Fruit fly (Drosophila melanogaster): Measurements from ENCODE around the gene Mst36Fa.

Gene Mst36Fa

DNA sequence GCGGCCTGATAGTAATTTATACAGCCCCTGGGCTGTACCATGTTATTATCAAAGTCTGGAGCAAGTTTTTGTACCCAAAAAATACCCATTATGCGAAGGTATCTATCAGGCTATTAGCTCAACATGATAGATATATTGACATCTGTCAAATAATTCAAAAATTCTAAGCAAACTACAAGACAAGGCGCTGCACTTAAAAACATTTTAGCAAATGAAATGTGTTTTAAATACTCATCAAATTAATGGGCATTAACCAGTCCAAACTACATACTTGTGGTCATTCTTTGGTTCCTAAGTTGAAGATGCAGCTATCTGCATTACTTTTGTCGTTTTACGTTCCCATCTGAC lies 23.5 kb downstream of the Mst36Fa start (continued):
- TF ChIP-seq CG9609 (GFP tag; optimal IDR thresholded peaks at IDR 0.05): no peak
- no peak for TF ChIP-seq CG15514 (GFP tag; optimal IDR thresholded peaks at IDR 0.05)
- no peak for TF ChIP-seq CrebB (tag; optimal IDR thresholded peaks at IDR 0.05)
- no peak for TF ChIP-seq CG9797 (GFP tag; optimal IDR thresholded peaks at IDR 0.05)
- TF ChIP-seq ash1 (GFP tag; optimal IDR thresholded peaks at IDR 0.05): no peak
- TF ChIP-seq lov (optimal IDR thresholded peaks at IDR 0.05): no peak
- TF ChIP-seq lov (GFP tag; IDR thresholded peaks at IDR 0.05): peak; percentile 94
- TF ChIP-seq CG7745 (tag; optimal IDR thresholded peaks at IDR 0.05): no peak
- TF ChIP-seq twi (tag; optimal IDR thresholded peaks at IDR 0.05): peak; percentile 61
- TF ChIP-seq CG1647 (GFP tag; optimal IDR thresholded peaks at IDR 0.05): peak; percentile 78
- TF ChIP-seq CG6791 (GFP tag; IDR thresholded peaks at IDR 0.05; ENCODE audit: partially characterized antibody): no peak
- peak; percentile 52; the same call in 2 of the 3 replicates for TF ChIP-seq ase (GFP tag; IDR thresholded peaks at IDR 0.05)
- peak; percentile 31; the same call in 1 of the 2 replicates for TF ChIP-seq CG7372 (GFP tag; IDR thresholded peaks at IDR 0.05)
- peak; percentile 52 for TF ChIP-seq Side (GFP tag; optimal IDR thresholded peaks at IDR 0.05)
- TF ChIP-seq abd-A (tag; optimal IDR thresholded peaks at IDR 0.05): no peak
- TF ChIP-seq maf-S (GFP tag; optimal IDR thresholded peaks at IDR 0.05): peak; percentile 15
- TF ChIP-seq trh (GFP tag; optimal IDR thresholded peaks at IDR 0.05): peak; percentile 34
- peak; percentile 30 for TF ChIP-seq CG11723 (GFP tag; optimal IDR thresholded peaks at IDR 0.05)
- no peak for TF ChIP-seq Sin3A (optimal IDR thresholded peaks at IDR 0.05)
- TF ChIP-seq CG13894 (tag; optimal IDR thresholded peaks at IDR 0.05): no peak
- TF ChIP-seq CG12071 (GFP tag; optimal IDR thresholded peaks at IDR 0.05): peak; percentile 51
- TF ChIP-seq CG4282 (GFP tag; optimal IDR thresholded peaks at IDR 0.05): no peak
- peak; percentile 47 for TF ChIP-seq ems (GFP tag; optimal IDR thresholded peaks at IDR 0.05)
- peak; percentile 29 for TF ChIP-seq NC2α (GFP tag; optimal IDR thresholded peaks at IDR 0.05)
- TF ChIP-seq stwl (tag; optimal IDR thresholded peaks at IDR 0.05): peak; percentile 17
- no peak for TF ChIP-seq vnd (GFP tag; IDR thresholded peaks at IDR 0.05; ENCODE audit: partially characterized antibody)
- no peak for TF ChIP-seq CkIIα-i1 (GFP tag; IDR thresholded peaks at IDR 0.05)
- no peak for TF ChIP-seq CTCF (GFP tag; optimal IDR thresholded peaks at IDR 0.05)
- peak; percentile 73 for TF ChIP-seq HLH3B (GFP tag; IDR thresholded peaks at IDR 0.05)
- TF ChIP-seq CG10462 (GFP tag; optimal IDR thresholded peaks at IDR 0.05): peak; percentile 33
- TF ChIP-seq gt (GFP tag; IDR thresholded peaks at IDR 0.05): no peak; the same call in 1 of the 2 replicates
- TF ChIP-seq caup (GFP tag; optimal IDR thresholded peaks at IDR 0.05; ENCODE audit: severe bottlenecking): peak; percentile 24
- TF ChIP-seq pros (GFP tag; optimal IDR thresholded peaks at IDR 0.05): no peak
- TF ChIP-seq peb (GFP tag; IDR thresholded peaks at IDR 0.05): peak; percentile 82
- no peak for TF ChIP-seq ham (GFP tag; IDR thresholded peaks at IDR 0.05)
- peak; percentile 71 for TF ChIP-seq row (GFP tag; IDR thresholded peaks at IDR 0.05)
- no peak for TF ChIP-seq BEAF-32 (GFP tag; optimal IDR thresholded peaks at IDR 0.05)
- no peak for TF ChIP-seq Dp (GFP tag; optimal IDR thresholded peaks at IDR 0.05)
- no peak for TF ChIP-seq nom (GFP tag; optimal IDR thresholded peaks at IDR 0.05)
- TF ChIP-seq CG1602 (GFP tag; optimal IDR thresholded peaks at IDR 0.05): peak; percentile 53
- TF ChIP-seq Asciz (GFP tag; optimal IDR thresholded peaks at IDR 0.05): peak; percentile 70
- peak; percentile 52 for TF ChIP-seq Neu2 (GFP tag; optimal IDR thresholded peaks at IDR 0.05; ENCODE audit: borderline replicate concordance)
- peak; percentile 69; the same call in 1 of the 3 replicates for TF ChIP-seq dysf (GFP tag; IDR thresholded peaks at IDR 0.05)
- peak; percentile 32 for TF ChIP-seq Hsf (GFP tag; optimal IDR thresholded peaks at IDR 0.05)
- no peak for TF ChIP-seq yki (optimal IDR thresholded peaks at IDR 0.05)
- TF ChIP-seq pb (GFP tag; optimal IDR thresholded peaks at IDR 0.05): peak; percentile 40
- TF ChIP-seq Bteb2 (GFP tag; optimal IDR thresholded peaks at IDR 0.05): no peak
- TF ChIP-seq CG3065 (GFP tag; optimal IDR thresholded peaks at IDR 0.05): peak; percentile 21
- TF ChIP-seq CG18011 (GFP tag; optimal IDR thresholded peaks at IDR 0.05): no peak
- peak; percentile 45 for TF ChIP-seq HHEX (GFP tag; optimal IDR thresholded peaks at IDR 0.05)
- peak; percentile 92 for TF ChIP-seq lbe (GFP tag; optimal IDR thresholded peaks at IDR 0.05)
- no peak for TF ChIP-seq HLH4C (GFP tag; IDR thresholded peaks at IDR 0.05; ENCODE audit: partially characterized antibody)
- TF ChIP-seq ro (GFP tag; IDR thresholded peaks at IDR 0.05): peak; percentile 56

Data from whole organism, embryonic.